Fruit fly (Drosophila melanogaster) whole organism, pupa: Measurements from ENCODE around the gene CG32572.

Experiments
- CG14655 ChIP-seq: fragments of 200-800 bp; sonication (Bioruptor generic); optimal IDR thresholded peaks from 3 replicates; lab custom pipeline; 2017; ENCODE audit warnings: mild to moderate bottlenecking, missing biosample characterization, missing genetic modification reagents, missing genetic modification characterization
- CG32121 ChIP-seq: fragments of 200-800 bp; sonication (Bioruptor generic); IDR thresholded peaks from 2 replicates; pipeline ENCODE4 v1.3.6; 2022; ENCODE audit warnings: missing biosample characterization, missing genetic modification characterization
- CG34367 ChIP-seq: fragments of 200-800 bp; sonication (Bioruptor generic); optimal IDR thresholded peaks from 2 replicates; lab custom pipeline; 2018; ENCODE audit warnings: missing biosample characterization, mild to moderate bottlenecking, missing genetic modification characterization
- CG4496 ChIP-seq: fragments of 200-800 bp; sonication (Bioruptor generic); IDR thresholded peaks from 3 replicates; pipeline ENCODE4 v1.3.6; 2022; ENCODE audit warnings: missing biosample characterization, missing genetic modification characterization
- EcR ChIP-seq: fragments of 200-800 bp; sonication (Bioruptor generic); optimal IDR thresholded peaks from 3 replicates; lab custom pipeline; 2019; ENCODE audit warnings: missing biosample characterization, missing genetic modification characterization, mild to moderate bottlenecking, moderate library complexity, missing genetic modification reagents
- Ets98B ChIP-seq: fragments of 200-800 bp; sonication (Bioruptor generic); IDR thresholded peaks from 2 replicates; pipeline ENCODE4 v1.3.6; 2022; ENCODE audit warnings: missing biosample characterization, missing genetic modification characterization
- Snoo ChIP-seq: fragments of 200-800 bp; sonication (Bioruptor generic); optimal IDR thresholded peaks from 3 replicates; lab custom pipeline; 2017; ENCODE audit warnings: missing biosample characterization, mild to moderate bottlenecking, missing genetic modification characterization, inconsistent platforms

dm6 chrX:16718169-16718723 is 2.7 kb upstream of the CG32572 start:
- TF ChIP-seq Snoo (no peak), CG32121 (GFP tag; lab: Robert Waterston, UW) (no peak), CG34367 (tag; lab: Kevin White, UChicago) (no peak), EcR (no peak), Ets98B (GFP tag; lab: Robert Waterston, UW) (no peak), CG14655 (no peak), CG4496 (GFP tag; lab: Robert Waterston, UW) (no peak)
